Worm (Caenorhabditis elegans) whole organism, L2 larva: Measurements from ENCODE around the gene pgl-2.

Source experiments
- aly-2 ChIP-seq: fragments of 150-350 bp; optimal IDR thresholded peaks from 2 replicates; lab custom pipeline; 2014; ENCODE audit warnings: missing biosample characterization, missing genetic modification characterization
- nhr-77 ChIP-seq: fragments of 150-350 bp; optimal IDR thresholded peaks from 2 replicates; lab custom pipeline; 2014; ENCODE audit warnings: missing biosample characterization, missing genetic modification characterization
- unc-39 ChIP-seq: fragments of 150-350 bp; optimal IDR thresholded peaks from 2 replicates; lab custom pipeline; 2014; ENCODE audit warnings: missing biosample characterization, missing genetic modification characterization

DNA sequence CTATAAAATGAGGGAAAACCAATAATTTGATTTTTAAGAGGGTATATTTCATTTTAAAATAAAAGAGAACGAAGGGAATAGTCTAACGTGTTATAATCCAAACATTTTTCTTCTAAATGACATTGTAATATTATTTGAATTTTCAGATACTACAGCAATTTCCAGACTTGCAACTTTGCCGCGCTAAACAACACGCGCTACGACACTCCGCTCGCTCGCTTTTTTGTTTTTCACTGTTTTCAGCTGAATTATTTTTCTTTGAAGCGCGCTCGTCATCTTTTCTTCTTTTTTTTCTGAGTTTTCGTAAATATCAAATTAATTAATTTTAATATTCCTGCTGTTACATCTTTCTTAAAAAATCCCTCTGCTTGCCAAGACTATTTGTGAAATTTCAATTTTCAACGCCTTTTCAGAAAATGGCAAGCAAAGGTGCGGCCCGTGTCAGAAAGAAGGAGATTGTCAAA lies 42.0 kb upstream of the pgl-2 start, which contains the start of gene mrpl-11:
- no peak for TF ChIP-seq aly-2 (tag; lab: Kevin White, UChicago)
- TF ChIP-seq nhr-77 (tag; lab: Kevin White, UChicago): no peak
- no peak for TF ChIP-seq unc-39 (tag; lab: Kevin White, UChicago)
